Fruit fly (Drosophila melanogaster) whole organism, embryonic: ENCODE data around the gene BomT3.

ENCODE experiments used
- CG10431 ChIP-seq: fragments of 200-800 bp; sonication (Bioruptor generic); optimal IDR thresholded peaks from 3 replicates; lab custom pipeline; 2018; ENCODE audit warnings: missing biosample characterization, mild to moderate bottlenecking, missing genetic modification characterization
- CG11085 ChIP-seq: fragments of 200-800 bp; sonication (Bioruptor generic); IDR thresholded peaks from 2 replicates; pipeline ENCODE4 v1.3.6; 2022; ENCODE audit warnings: missing biosample characterization, missing genetic modification characterization
- CG11093 ChIP-seq: fragments of 200-800 bp; sonication (Bioruptor generic); IDR thresholded peaks from 3 replicates; pipeline ENCODE4 v1.3.6; 2022; ENCODE audit warnings: missing biosample characterization, missing genetic modification characterization
- CG11695 ChIP-seq: fragments of 200-800 bp; sonication (Bioruptor generic); IDR thresholded peaks from 3 replicates; pipeline ENCODE4 v1.3.6; 2022; ENCODE audit warnings: missing biosample characterization, missing genetic modification characterization
- CG13287 ChIP-seq: fragments of 200-800 bp; sonication (Bioruptor generic); IDR thresholded peaks from 2 replicates; pipeline ENCODE4 v1.3.6; 2022; ENCODE audit warnings: missing biosample characterization, missing genetic modification characterization; ENCODE audit not compliant: partially characterized antibody
- CG13894 ChIP-seq: fragments of 200-800 bp; sonication (Bioruptor generic); optimal IDR thresholded peaks from 3 replicates; lab custom pipeline; 2018; ENCODE audit warnings: missing biosample characterization, mild to moderate bottlenecking, missing genetic modification characterization, moderate library complexity
- CG15011 ChIP-seq: fragments of 200-800 bp; sonication (Bioruptor generic); optimal IDR thresholded peaks from 3 replicates; lab custom pipeline; 2018; ENCODE audit warnings: missing biosample characterization, mild to moderate bottlenecking, missing genetic modification characterization
- CG17186 ChIP-seq: fragments of 200-800 bp; sonication (Bioruptor generic); optimal IDR thresholded peaks from 3 replicates; lab custom pipeline; 2017; ENCODE audit warnings: missing biosample characterization, missing genetic modification reagents, missing genetic modification characterization
- CG18011 ChIP-seq: fragments of 200-800 bp; sonication (Bioruptor generic); optimal IDR thresholded peaks from 2 replicates; lab custom pipeline; 2017; ENCODE audit warnings: missing biosample characterization, missing genetic modification characterization, mild to moderate bottlenecking, moderate library complexity, missing genotype
- CG2199 ChIP-seq: fragments of 200-800 bp; sonication (Bioruptor generic); IDR thresholded peaks from 3 replicates; pipeline ENCODE4 v1.3.6; 2022; ENCODE audit warnings: missing biosample characterization, missing genetic modification characterization
- CG2202 ChIP-seq: fragments of 200-800 bp; sonication (Bioruptor generic); optimal IDR thresholded peaks from 2 replicates; lab custom pipeline; 2018; ENCODE audit warnings: missing biosample characterization, mild to moderate bottlenecking, missing genetic modification characterization
- CG2678 ChIP-seq: fragments of 200-800 bp; sonication (Bioruptor generic); optimal IDR thresholded peaks from 3 replicates; lab custom pipeline; 2019; ENCODE audit warnings: missing biosample characterization, mild to moderate bottlenecking, missing genetic modification characterization, moderate library complexity
- CG34224 ChIP-seq: fragments of 200-800 bp; sonication (Bioruptor generic); IDR thresholded peaks from 3 replicates; pipeline ENCODE4 v1.3.6; 2022; ENCODE audit warnings: missing biosample characterization, missing genetic modification characterization; ENCODE audit not compliant: partially characterized antibody
- CG4404 ChIP-seq: fragments of 200-800 bp; sonication (Bioruptor generic); IDR thresholded peaks from 2 replicates; pipeline ENCODE4 v1.3.6; 2022; ENCODE audit warnings: missing biosample characterization, missing genetic modification characterization
- CG6272 ChIP-seq: fragments of 200-800 bp; sonication (Bioruptor generic); IDR thresholded peaks from 2 replicates; pipeline ENCODE4 v1.3.6; 2022; ENCODE audit warnings: missing biosample characterization, missing genetic modification characterization
- CG8944 ChIP-seq: fragments of 200-800 bp; sonication (Bioruptor generic); optimal IDR thresholded peaks from 3 replicates; lab custom pipeline; 2016; ENCODE audit warnings: missing biosample characterization, missing genetic modification characterization
- CG9727 ChIP-seq: fragments of 200-800 bp; sonication (Bioruptor generic); optimal IDR thresholded peaks from 3 replicates; lab custom pipeline; 2017; ENCODE audit warnings: missing biosample characterization, mild to moderate bottlenecking, missing genetic modification characterization
- CrebB ChIP-seq: fragments of 200-800 bp; sonication (Bioruptor generic); optimal IDR thresholded peaks from 3 replicates; lab custom pipeline; 2018; ENCODE audit warnings: missing biosample characterization, mild to moderate bottlenecking, missing genetic modification characterization
- Dll ChIP-seq: fragments of 200-800 bp; sonication (Bioruptor generic); IDR thresholded peaks from 4 replicates; pipeline ENCODE4 v1.3.6; 2022; ENCODE audit warnings: missing biosample characterization, missing genetic modification characterization; ENCODE audit not compliant: partially characterized antibody
- Dp ChIP-seq: fragments of 200-800 bp; sonication (Bioruptor generic); optimal IDR thresholded peaks from 2 replicates; lab custom pipeline; 2018; ENCODE audit warnings: missing biosample characterization, mild to moderate bottlenecking, missing genetic modification characterization, moderate library complexity
- Dref ChIP-seq: fragments of 200-800 bp; sonication (Bioruptor generic); IDR thresholded peaks from 2 replicates; pipeline ENCODE4 v1.3.6; 2022; ENCODE audit warnings: missing biosample characterization, missing genetic modification characterization
- ERR ChIP-seq: fragments of 200-800 bp; sonication (Bioruptor generic); optimal IDR thresholded peaks from 2 replicates; lab custom pipeline; 2016; ENCODE audit warnings: missing biosample characterization, missing genetic modification characterization
- H2.0 ChIP-seq: fragments of 200-800 bp; sonication (Bioruptor generic); IDR thresholded peaks from 2 replicates; pipeline ENCODE4 v1.3.6; 2022; ENCODE audit warnings: missing biosample characterization, missing genetic modification characterization
- HLH54F ChIP-seq: fragments of 200-800 bp; sonication (Bioruptor generic); optimal IDR thresholded peaks from 3 replicates; lab custom pipeline; 2016; ENCODE audit warnings: missing biosample characterization, missing genetic modification characterization
- Hand ChIP-seq: fragments of 200-800 bp; sonication (Bioruptor generic); optimal IDR thresholded peaks from 2 replicates; lab custom pipeline; 2017; ENCODE audit warnings: mild to moderate bottlenecking, missing biosample characterization, missing genetic modification reagents, missing genetic modification characterization
- Hmx ChIP-seq: fragments of 200-800 bp; sonication (Bioruptor generic); optimal IDR thresholded peaks from 2 replicates; lab custom pipeline; 2016; ENCODE audit warnings: missing biosample characterization, missing genetic modification characterization
- PHDP ChIP-seq: fragments of 200-800 bp; sonication (Bioruptor generic); optimal IDR thresholded peaks from 3 replicates; lab custom pipeline; 2018; ENCODE audit warnings: missing biosample characterization, mild to moderate bottlenecking, missing genetic modification characterization, moderate library complexity
- Rfx ChIP-seq: fragments of 200-800 bp; sonication (Bioruptor generic); IDR thresholded peaks from 2 replicates; pipeline ENCODE4 v1.3.6; 2022; ENCODE audit warnings: missing biosample characterization, missing genetic modification characterization
- Spps ChIP-seq: fragments of 200-800 bp; sonication (Bioruptor generic); optimal IDR thresholded peaks from 2 replicates; lab custom pipeline; 2018; ENCODE audit warnings: missing biosample characterization, mild to moderate bottlenecking, missing genetic modification characterization
- Taf1 ChIP-seq: fragments of 200-800 bp; sonication (Bioruptor generic); IDR thresholded peaks from 2 replicates; pipeline ENCODE4 v1.3.6; 2022; ENCODE audit warnings: missing biosample characterization, missing genetic modification characterization
- Xbp1 ChIP-seq: fragments of 200-800 bp; sonication (Bioruptor generic); optimal IDR thresholded peaks from 3 replicates; lab custom pipeline; 2016; ENCODE audit warnings: missing biosample characterization, mild to moderate bottlenecking, missing genetic modification characterization
- al ChIP-seq: fragments of 200-800 bp; sonication (Bioruptor generic); IDR thresholded peaks from 2 replicates; pipeline ENCODE4 v1.3.6; 2022; ENCODE audit warnings: missing biosample characterization, missing genetic modification characterization
- chif ChIP-seq, 2 experiments: fragments of 200-800 bp; sonication (Bioruptor generic); optimal IDR thresholded peaks; 3 replicates each; lab custom pipeline; 2016; ENCODE audit warnings: missing biosample characterization in 2 of 2, missing genetic modification characterization in 2 of 2
- dimm ChIP-seq: fragments of 200-800 bp; sonication (Bioruptor generic); IDR thresholded peaks from 2 replicates; pipeline ENCODE4 v1.3.6; 2022; ENCODE audit warnings: missing biosample characterization, missing genetic modification characterization
- dpn ChIP-seq, 2 experiments: fragments of 200-800 bp; sonication (Bioruptor generic); optimal IDR thresholded peaks; 3 replicates each; lab custom pipeline; 2016; ENCODE audit warnings: missing biosample characterization in 2 of 2, missing genetic modification characterization in 2 of 2
- gt ChIP-seq: fragments of 200-800 bp; sonication (Bioruptor generic); IDR thresholded peaks from 2 replicates; pipeline ENCODE4 v1.3.6; 2022; ENCODE audit warnings: missing biosample characterization, missing genetic modification characterization
- mirr ChIP-seq: fragments of 200-800 bp; sonication (Bioruptor generic); optimal IDR thresholded peaks from 3 replicates; lab custom pipeline; 2018; ENCODE audit warnings: missing biosample characterization, mild to moderate bottlenecking, missing genetic modification characterization
- oc ChIP-seq: fragments of 200-800 bp; sonication (Bioruptor generic); optimal IDR thresholded peaks from 2 replicates; lab custom pipeline; 2018; ENCODE audit warnings: missing biosample characterization, mild to moderate bottlenecking, missing genetic modification characterization, moderate library complexity
- pan ChIP-seq, 4 experiments: fragments of >200 bp in 3 of 4; fragments of 200-800 bp in 1 of 4; sonication (Bioruptor generic) in 1 of 4; optimal IDR thresholded peaks in 3 of 4; IDR thresholded peaks in 1 of 4; 2 replicates each; pipeline versions ENCODE4 v1.3.6 to Lab custom; 2017 to 2022; ENCODE audit warnings: missing biosample characterization in 2 of 4, missing genetic modification characterization in 2 of 4, mixed read lengths in 1 of 4
- pb ChIP-seq: fragments of 200-800 bp; sonication (Bioruptor generic); optimal IDR thresholded peaks from 3 replicates; lab custom pipeline; 2016; ENCODE audit warnings: missing biosample characterization, missing genetic modification characterization
- repo ChIP-seq: fragments of 200-800 bp; sonication (Bioruptor generic); optimal IDR thresholded peaks from 2 replicates; lab custom pipeline; 2016; ENCODE audit warnings: missing biosample characterization, missing genetic modification characterization
- run ChIP-seq: fragments of 200-800 bp; sonication (Bioruptor generic); optimal IDR thresholded peaks from 3 replicates; lab custom pipeline; 2018; ENCODE audit warnings: missing biosample characterization, mild to moderate bottlenecking, missing genetic modification characterization
- shn ChIP-seq: fragments of 200-800 bp; sonication (Bioruptor generic); optimal IDR thresholded peaks from 3 replicates; lab custom pipeline; 2016; ENCODE audit warnings: missing biosample characterization, missing genetic modification characterization
- sna ChIP-seq: fragments of 200-800 bp; sonication (Bioruptor generic); IDR thresholded peaks from 2 replicates; pipeline ENCODE4 v1.3.6; 2022; ENCODE audit warnings: missing biosample characterization, missing genetic modification characterization; ENCODE audit not compliant: partially characterized antibody
- stc ChIP-seq: fragments of 200-800 bp; sonication (Bioruptor generic); IDR thresholded peaks from 2 replicates; pipeline ENCODE4 v1.3.6; 2022; ENCODE audit warnings: missing biosample characterization, missing genetic modification characterization
- stwl ChIP-seq: fragments of 200-800 bp; sonication (Bioruptor generic); optimal IDR thresholded peaks from 3 replicates; lab custom pipeline; 2018; ENCODE audit warnings: missing biosample characterization, mild to moderate bottlenecking, missing genetic modification characterization, moderate library complexity
- sug ChIP-seq: fragments of 200-800 bp; optimal IDR thresholded peaks from 2 replicates; lab custom pipeline; 2019; ENCODE audit warnings: missing biosample characterization, mild to moderate bottlenecking, missing genetic modification characterization, moderate library complexity
- vnd ChIP-seq: fragments of 200-800 bp; sonication (Bioruptor generic); IDR thresholded peaks from 3 replicates; pipeline ENCODE4 v1.3.6; 2022; ENCODE audit warnings: missing biosample characterization, missing genetic modification characterization; ENCODE audit not compliant: partially characterized antibody
- zen ChIP-seq: fragments of 200-800 bp; sonication (Bioruptor generic); optimal IDR thresholded peaks from 3 replicates; lab custom pipeline; 2018; ENCODE audit warnings: missing biosample characterization, mild to moderate bottlenecking, missing genetic modification characterization, moderate library complexity

BomT3 gene

DNA sequence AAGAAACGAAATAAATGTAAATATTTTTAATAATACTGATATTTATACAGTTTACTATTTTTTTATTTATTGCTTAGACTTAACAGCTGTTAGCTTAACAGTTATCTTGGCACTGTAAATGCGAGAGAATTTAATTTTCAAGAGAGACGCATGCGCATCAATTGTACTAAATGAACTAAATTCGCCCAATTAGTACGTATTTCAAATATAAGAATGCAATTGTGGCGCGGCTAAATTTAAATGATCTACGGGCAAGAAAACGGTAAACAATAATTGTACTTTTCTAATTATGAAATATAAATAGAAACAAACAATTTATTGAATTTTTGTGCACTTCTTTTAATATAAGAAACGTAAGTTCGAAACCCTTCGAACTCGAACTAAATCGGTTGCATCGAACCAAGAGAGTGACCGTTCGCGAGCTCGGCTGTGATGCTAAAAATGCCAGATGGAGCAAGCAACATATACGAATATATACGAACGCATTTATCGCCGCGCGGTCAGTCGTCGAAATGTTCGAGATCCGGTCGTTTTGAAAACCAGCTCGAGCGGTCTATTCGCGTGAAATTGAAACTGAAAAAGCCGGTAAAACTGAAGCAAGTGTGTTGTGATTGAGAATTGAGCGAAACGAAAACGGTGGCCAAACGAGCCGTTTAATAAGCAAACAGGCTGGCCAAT lies 47.3 kb upstream of the BomT3 start, which contains the start of gene SKIP (continued):
- TF ChIP-seq H2.0 (no peak), chif (GFP tag; optimal IDR thresholded peaks at IDR 0.05; lab: Kevin White, UChicago) (peak in 1 of 2 experiments; percentile 5), run (tag; lab: Kevin White, UChicago) (no peak), sug (peak; percentile 34), CG9727 (GFP tag; lab: Kevin White, UChicago) (peak; percentile 26), shn (GFP tag; lab: Kevin White, UChicago) (no peak), CG11093 (GFP tag; lab: Robert Waterston, UW) (no peak), CG34224 (GFP tag; lab: Robert Waterston, UW) (peak; percentile 31; the same call in 2 of the 3 replicates), sna (GFP tag; lab: Robert Waterston, UW) (no peak), Hmx (GFP tag; lab: Kevin White, UChicago) (no peak), Xbp1 (peak; percentile 13), Rfx (peak; percentile 61; the same call in 1 of the 2 replicates), CG8944 (GFP tag; lab: Kevin White, UChicago) (peak; percentile 12), CrebB (tag; lab: Kevin White, UChicago) (peak; percentile 41), CG2678 (tag; lab: Kevin White, UChicago) (no peak), CG13894 (tag; lab: Kevin White, UChicago) (no peak), gt (GFP tag; lab: Robert Waterston, UW) (no peak), CG6272 (GFP tag; lab: Robert Waterston, UW) (no peak), pb (GFP tag; lab: Kevin White, UChicago) (peak; percentile 23), al (GFP tag; lab: Robert Waterston, UW) (no peak), CG10431 (GFP tag; lab: Kevin White, UChicago) (peak; percentile 5), CG18011 (no peak), vnd (GFP tag; lab: Robert Waterston, UW) (no peak), CG11695 (GFP tag; lab: Robert Waterston, UW) (no peak), CG4404 (GFP tag; lab: Robert Waterston, UW) (no peak), Spps (tag; lab: Kevin White, UChicago) (peak; percentile 22), CG11085 (GFP tag; lab: Robert Waterston, UW) (no peak), CG17186 (GFP tag; lab: Kevin White, UChicago) (peak; percentile 36), dimm (GFP tag; lab: Robert Waterston, UW) (no peak), CG2202 (tag; lab: Kevin White, UChicago) (no peak), zen (tag; lab: Kevin White, UChicago) (peak; percentile 19), CG13287 (GFP tag; lab: Robert Waterston, UW) (peak; percentile 60), ERR (GFP tag; lab: Kevin White, UChicago) (peak; percentile 2), Taf1 (no peak), mirr (GFP tag; lab: Kevin White, UChicago) (peak; percentile 25), HLH54F (GFP tag; lab: Kevin White, UChicago) (peak; percentile 13), repo (GFP tag; lab: Kevin White, UChicago) (peak; percentile 11), stc (GFP tag; lab: Robert Waterston, UW) (peak; percentile 18; the same call in 1 of the 2 replicates), stwl (tag; lab: Kevin White, UChicago) (peak; percentile 98), Dref (GFP tag; lab: Robert Waterston, UW) (no peak; the same call in 1 of the 2 replicates), dpn (GFP tag; optimal IDR thresholded peaks at IDR 0.05; lab: Kevin White, UChicago) (peak in 1 of 2 experiments; percentile 25), Dp (GFP tag; lab: Kevin White, UChicago) (peak; percentile 51), Hand (GFP tag; lab: Kevin White, UChicago) (no peak), CG15011 (no peak), pan (optimal IDR thresholded peaks at IDR 0.05; lab: Kevin White, UChicago) (no peak), pan (GFP tag; optimal IDR thresholded peaks at IDR 0.05 in 1 of 2, IDR thresholded peaks at IDR 0.05 in 1 of 2) (no peak), Dll (GFP tag; lab: Robert Waterston, UW) (no peak), oc (tag; lab: Kevin White, UChicago) (peak; percentile 36), PHDP (tag; lab: Kevin White, UChicago) (peak; percentile 23), CG2199 (peak; percentile 74; the same call in 2 of the 3 replicates)
